Worm (Caenorhabditis elegans): ENCODE data around the gene H12C20.7.

The H12C20.7 gene

ce11 chrV:11533365-11533949, 39.3 kb downstream of the H12C20.7 start:
- TF ChIP-seq elt-1 (tag; optimal IDR thresholded peaks at IDR 0.05) = peak; percentile 41
- no peak for TF ChIP-seq ztf-4 (tag; optimal IDR thresholded peaks at IDR 0.05)

DNA sequence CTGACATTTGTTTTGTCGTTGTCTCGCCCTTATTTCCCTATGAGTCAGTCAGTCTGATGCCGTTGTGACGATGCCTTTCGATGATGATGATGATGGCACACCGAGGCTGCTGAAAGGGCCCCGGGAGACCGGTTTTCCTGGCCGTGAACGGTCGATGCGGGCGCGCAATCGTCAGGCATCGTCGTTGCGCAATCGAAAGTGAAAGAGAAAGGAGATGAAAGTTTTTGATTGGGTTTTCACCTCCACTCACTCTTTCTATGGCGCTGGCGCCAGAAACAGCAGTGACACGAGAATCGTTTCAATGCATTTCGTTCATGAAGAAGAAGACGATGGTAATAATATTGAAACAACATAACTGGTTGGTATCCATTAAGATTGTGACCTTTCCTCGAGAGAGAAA, 39.8 kb downstream of the H12C20.7 start:
- TF ChIP-seq R02D3.7 (tag; optimal IDR thresholded peaks at IDR 0.05) (no peak), tbx-2 (tag; optimal IDR thresholded peaks at IDR 0.05) (peak; percentile 7), nhr-43 (tag; optimal IDR thresholded peaks at IDR 0.05; ENCODE audit: poor library complexity, severe bottlenecking) (peak; percentile 60), eor-1 (tag; optimal IDR thresholded peaks at IDR 0.05) (no peak), nhr-23 (tag; optimal IDR thresholded peaks at IDR 0.05) (peak; percentile 81), nhr-25 (tag; optimal IDR thresholded peaks at IDR 0.05) (peak; percentile 95), nhr-28 (tag; optimal IDR thresholded peaks at IDR 0.05) (no peak), elt-1 (tag; optimal IDR thresholded peaks at IDR 0.05) (peak; percentile 53), egl-27 (tag; optimal IDR thresholded peaks at IDR 0.05) (peak; percentile 5)

DNA sequence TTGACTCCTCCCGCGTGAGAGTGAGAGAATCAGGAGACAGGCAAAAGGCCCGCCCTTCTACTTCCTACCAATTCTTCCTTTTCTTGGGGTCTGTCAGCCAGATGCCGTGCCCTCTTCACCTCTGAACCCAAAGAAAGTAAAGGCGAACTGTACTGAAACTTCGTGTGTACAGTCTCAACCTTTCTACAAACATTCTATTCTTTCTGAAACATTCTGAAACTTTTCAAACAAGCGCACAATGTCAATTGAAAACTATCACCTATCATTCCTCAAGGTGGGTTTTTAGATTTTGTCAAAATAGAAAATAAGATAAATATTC, 40.3 kb downstream of the H12C20.7 start:
- TF ChIP-seq lsy-12 (tag; optimal IDR thresholded peaks at IDR 0.05) (no peak), unc-62 (GFP tag; optimal IDR thresholded peaks at IDR 0.05) (no peak), nhr-43 (tag; optimal IDR thresholded peaks at IDR 0.05; ENCODE audit: poor library complexity, severe bottlenecking) (no peak), ZK546.5 (tag; optimal IDR thresholded peaks at IDR 0.05) (no peak), ceh-28 (tag; optimal IDR thresholded peaks at IDR 0.05) (no peak), jun-1 (tag; optimal IDR thresholded peaks at IDR 0.05) (no peak), nfya-1 (tag; optimal IDR thresholded peaks at IDR 0.05; ENCODE audit: insufficient read depth) (no peak), snpc-4 (tag; optimal IDR thresholded peaks at IDR 0.05) (no peak), pha-4 (tag; optimal IDR thresholded peaks at IDR 0.05) (no peak), nhr-12 (tag; optimal IDR thresholded peaks at IDR 0.05) (no peak), ceh-16 (tag; optimal IDR thresholded peaks at IDR 0.05) (no peak), elt-1 (tag; optimal IDR thresholded peaks at IDR 0.05) (no peak)

- no peak for TF ChIP-seq ztf-11 (tag; optimal IDR thresholded peaks at IDR 0.05)
- TF ChIP-seq egl-27 (tag; optimal IDR thresholded peaks at IDR 0.05) = peak; percentile 85
- peak; percentile 52 for TF ChIP-seq nfya-1 (tag; optimal IDR thresholded peaks at IDR 0.05; ENCODE audit: insufficient read depth)
- TF ChIP-seq unc-62 (GFP tag; optimal IDR thresholded peaks at IDR 0.05) = peak; percentile 62
- TF ChIP-seq ztf-4 (tag; optimal IDR thresholded peaks at IDR 0.05) = peak; percentile 18
- TF ChIP-seq lsy-12 (tag; optimal IDR thresholded peaks at IDR 0.05) = peak; percentile 58
- TF ChIP-seq ceh-82 (tag; optimal IDR thresholded peaks at IDR 0.05) = no peak
- peak in 1 of 3 experiments; percentile 43 for TF ChIP-seq elt-3 (tag; optimal IDR thresholded peaks at IDR 0.05)
- peak; percentile 35 for TF ChIP-seq ceh-28 (tag; optimal IDR thresholded peaks at IDR 0.05)
- TF ChIP-seq ceh-9 (tag; optimal IDR thresholded peaks at IDR 0.05) = no peak
- no peak for TF ChIP-seq mml-1 (tag; optimal IDR thresholded peaks at IDR 0.05)
- no peak for TF ChIP-seq nhr-28 (tag; optimal IDR thresholded peaks at IDR 0.05)
- TF ChIP-seq tbx-2 (tag; optimal IDR thresholded peaks at IDR 0.05) = peak; percentile 54
- peak; percentile 95 for TF ChIP-seq nhr-25 (tag; optimal IDR thresholded peaks at IDR 0.05)
- TF ChIP-seq elt-2 (tag; optimal IDR thresholded peaks at IDR 0.05) = peak; percentile 88
- no peak for TF ChIP-seq hmg-11 (tag; optimal IDR thresholded peaks at IDR 0.05)
- TF ChIP-seq fkh-10 (GFP tag; optimal IDR thresholded peaks at IDR 0.05) = no peak
- no peak for TF ChIP-seq zag-1 (tag; optimal IDR thresholded peaks at IDR 0.05)
- no peak for TF ChIP-seq aly-2 (tag; optimal IDR thresholded peaks at IDR 0.05)
- peak; percentile 70 for TF ChIP-seq nhr-43 (tag; optimal IDR thresholded peaks at IDR 0.05; ENCODE audit: poor library complexity, severe bottlenecking)
- peak; percentile 28 for TF ChIP-seq nhr-23 (tag; optimal IDR thresholded peaks at IDR 0.05)
- peak; percentile 36 for TF ChIP-seq snpc-4 (tag; optimal IDR thresholded peaks at IDR 0.05)
- no peak for TF ChIP-seq unc-39 (tag; optimal IDR thresholded peaks at IDR 0.05)
- no peak for TF ChIP-seq ZK546.5 (tag; optimal IDR thresholded peaks at IDR 0.05)
- no peak for TF ChIP-seq nhr-11 (tag; optimal IDR thresholded peaks at IDR 0.05)
- TF ChIP-seq sea-2 (GFP tag; optimal IDR thresholded peaks at IDR 0.05) = no peak
- no peak for TF ChIP-seq nhr-76 (tag; optimal IDR thresholded peaks at IDR 0.05)
- peak; percentile 77 for TF ChIP-seq mdl-1 (tag; optimal IDR thresholded peaks at IDR 0.05)
- no peak for TF ChIP-seq eor-1 (tag; optimal IDR thresholded peaks at IDR 0.05)
- TF ChIP-seq lin-39 (tag; optimal IDR thresholded peaks at IDR 0.05) = peak; percentile 42
- TF ChIP-seq ama-1 (optimal IDR thresholded peaks at IDR 0.05) = no peak
- TF ChIP-seq fkh-2 (tag; optimal IDR thresholded peaks at IDR 0.05) = no peak
- TF ChIP-seq nhr-12 (tag; optimal IDR thresholded peaks at IDR 0.05) = no peak
- TF ChIP-seq pha-4 (tag; optimal IDR thresholded peaks at IDR 0.05) = peak; percentile 96
- TF ChIP-seq pqm-1 (tag; optimal IDR thresholded peaks at IDR 0.05) = peak; percentile 81
- no peak for TF ChIP-seq nhr-67 (tag; optimal IDR thresholded peaks at IDR 0.05)
- TF ChIP-seq egl-5 (tag; optimal IDR thresholded peaks at IDR 0.05) = peak; percentile 21
- no peak for TF ChIP-seq lin-15B (tag; optimal IDR thresholded peaks at IDR 0.05)
- TF ChIP-seq nhr-237 (tag; optimal IDR thresholded peaks at IDR 0.05) = no peak
- TF ChIP-seq skn-1 (tag; optimal IDR thresholded peaks at IDR 0.05) = peak; percentile 73
These were observed 40.8 kb downstream of the H12C20.7 start for ce11 chrV:11531831-11532534.
